Worm (Caenorhabditis elegans) whole organism, L4 larva: ENCODE data around the gene F27C8.2.

Experiments used
- ama-1 ChIP-seq: fragments of 150-350 bp; optimal IDR thresholded peaks from 2 replicates; lab custom pipeline; 2014; ENCODE audit warnings: inconsistent platforms, mixed read lengths
- attf-4 ChIP-seq: sonication (generic microtip); optimal IDR thresholded peaks from 3 replicates; lab custom pipeline; 2017; ENCODE audit warnings: missing biosample characterization, missing genetic modification characterization
- daf-12 ChIP-seq: fragments of 150-350 bp; optimal IDR thresholded peaks from 2 replicates; lab custom pipeline; 2014; ENCODE audit warnings: missing biosample characterization, missing genetic modification reagents, missing genetic modification characterization
- dve-1 ChIP-seq: sonication (generic microtip); optimal IDR thresholded peaks from 2 replicates; lab custom pipeline; 2017; ENCODE audit warnings: antibody characterized with exemption, mild to moderate bottlenecking, missing genetic modification characterization, missing compliant biosample characterization; ENCODE audit not compliant: insufficient read depth
- fos-1 ChIP-seq: fragments of 150-350 bp; optimal IDR thresholded peaks from 2 replicates; lab custom pipeline; 2014; ENCODE audit warnings: missing biosample characterization, missing genetic modification characterization
- lin-13 ChIP-seq: fragments of 150-350 bp; optimal IDR thresholded peaks from 2 replicates; lab custom pipeline; 2014; ENCODE audit warnings: missing biosample characterization, missing genetic modification reagents, missing genetic modification characterization
- nhr-11 ChIP-seq: fragments of 150-350 bp; optimal IDR thresholded peaks from 2 replicates; lab custom pipeline; 2014; ENCODE audit warnings: missing biosample characterization, missing genetic modification characterization
- nhr-111 ChIP-seq: fragments of 200-800 bp; sonication (Bioruptor generic); optimal IDR thresholded peaks from 2 replicates; lab custom pipeline; 2018; ENCODE audit warnings: mild to moderate bottlenecking, missing genetic modification characterization, missing compliant biosample characterization
- nhr-237 ChIP-seq: sonication (generic microtip); optimal IDR thresholded peaks from 2 replicates; lab custom pipeline; 2017; ENCODE audit warnings: missing biosample characterization, missing genetic modification characterization
- pha-4 ChIP-seq, 2 experiments: fragments of 150-350 bp in 1 of 2; fragments of 200-800 bp in 1 of 2; sonication (Bioruptor generic) in 1 of 2; IDR thresholded peaks in 1 of 2; optimal IDR thresholded peaks in 1 of 2; 2 replicates each; pipeline versions ENCODE4 v1.3.6 to Lab custom; 2014 to 2022; ENCODE audit warnings: missing genetic modification characterization in 2 of 2, missing genetic modification reagents in 2 of 2, missing biosample characterization in 1 of 2, missing compliant biosample characterization in 1 of 2
- php-3 ChIP-seq: fragments of 200-800 bp; sonication (Bioruptor generic); IDR thresholded peaks from 2 replicates; pipeline ENCODE4 v1.3.6; 2022; ENCODE audit warnings: missing genetic modification reagents, missing genetic modification characterization, missing compliant biosample characterization
- pqm-1 ChIP-seq: sonication (generic microtip); optimal IDR thresholded peaks from 2 replicates; lab custom pipeline; 2017; ENCODE audit warnings: missing biosample characterization, missing genetic modification characterization
- saeg-2 ChIP-seq: fragments of 200-800 bp; sonication (Bioruptor generic); IDR thresholded peaks from 2 replicates; pipeline ENCODE4 v1.3.6; 2022; ENCODE audit warnings: missing genetic modification reagents, missing genetic modification characterization, missing compliant biosample characterization

DNA sequence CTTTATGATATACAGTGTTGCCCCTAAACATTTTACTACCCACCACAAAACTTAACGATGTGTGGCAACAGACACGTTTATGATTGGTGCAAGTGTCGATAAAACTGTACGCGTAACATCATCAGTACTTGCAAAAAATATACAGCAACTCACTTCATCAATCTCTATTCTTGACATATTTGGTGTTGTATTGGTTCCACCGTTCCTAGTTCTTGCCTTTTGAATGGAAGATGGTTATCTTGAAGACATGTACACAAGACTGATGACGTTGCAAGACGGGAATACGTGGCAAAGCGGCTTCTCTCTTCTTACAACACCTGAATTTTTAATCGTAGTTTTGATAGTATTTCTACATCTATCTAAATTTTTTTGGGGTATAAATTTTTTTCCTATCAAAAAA lies 14.8 kb downstream of the F27C8.2 start:
- TF ChIP-seq nhr-11 (tag; lab: Kevin White, UChicago) (no peak), daf-12 (tag; lab: Kevin White, UChicago) (no peak), nhr-111 (GFP tag; lab: Kevin White, UChicago) (no peak), nhr-237 (tag; lab: Kevin White, UChicago) (no peak), attf-4 (tag; lab: Kevin White, UChicago) (no peak), php-3 (GFP tag; lab: Robert Waterston, UW) (no peak), lin-13 (GFP tag; lab: Kevin White, UChicago) (no peak), fos-1 (tag; lab: Kevin White, UChicago) (no peak), saeg-2 (no peak), pqm-1 (tag; lab: Kevin White, UChicago) (no peak), dve-1 (tag; lab: Kevin White, UChicago) (no peak), pha-4 (GFP tag; IDR thresholded peaks at IDR 0.05; lab: Robert Waterston, UW) (no peak), pha-4 (tag; optimal IDR thresholded peaks at IDR 0.05; lab: Kevin White, UChicago) (no peak), ama-1 (no peak)
